Fruit fly (Drosophila melanogaster) whole organism, embryonic: ENCODE data around the gene CG7276.
A peak's percentile ranks its signal among the peaks of the same experiment; 100 is the strongest.

ENCODE experiments used
- Aef1 ChIP-seq: fragments of 200-800 bp; sonication (Bioruptor generic); IDR thresholded peaks from 3 replicates; pipeline ENCODE4 v1.3.6; 2022; ENCODE audit warnings: missing biosample characterization, missing genetic modification characterization
- Asciz ChIP-seq: fragments of 200-800 bp; sonication (Bioruptor generic); optimal IDR thresholded peaks from 2 replicates; lab custom pipeline; 2017; ENCODE audit warnings: missing biosample characterization, mild to moderate bottlenecking, missing genetic modification characterization, missing genetic modification reagents
- Awh ChIP-seq: fragments of 200-800 bp; sonication (Bioruptor generic); IDR thresholded peaks from 2 replicates; pipeline ENCODE4, ENCODE4 v1.3.6; 2022; ENCODE audit warnings: missing biosample characterization, missing genetic modification characterization
- BtbVII ChIP-seq: fragments of 200-800 bp; sonication (Bioruptor generic); optimal IDR thresholded peaks from 3 replicates; lab custom pipeline; 2017; ENCODE audit warnings: missing biosample characterization, mild to moderate bottlenecking, missing genetic modification characterization
- CG11085 ChIP-seq: fragments of 200-800 bp; sonication (Bioruptor generic); IDR thresholded peaks from 2 replicates; pipeline ENCODE4 v1.3.6; 2022; ENCODE audit warnings: missing biosample characterization, missing genetic modification characterization
- CG12071 ChIP-seq: fragments of 200-800 bp; sonication (Bioruptor generic); optimal IDR thresholded peaks from 3 replicates; lab custom pipeline; 2018; ENCODE audit warnings: missing biosample characterization, mild to moderate bottlenecking, missing genetic modification characterization
- CG12104 ChIP-seq: fragments of 200-800 bp; sonication (Bioruptor generic); optimal IDR thresholded peaks from 3 replicates; lab custom pipeline; 2016; ENCODE audit warnings: missing biosample characterization, missing genetic modification characterization
- CG12391 ChIP-seq: fragments of 200-800 bp; sonication (Bioruptor generic); optimal IDR thresholded peaks from 3 replicates; lab custom pipeline; 2018; ENCODE audit warnings: missing biosample characterization, mild to moderate bottlenecking, missing genetic modification characterization, moderate library complexity
- CG12942 ChIP-seq: fragments of 200-800 bp; sonication (Bioruptor generic); optimal IDR thresholded peaks from 3 replicates; lab custom pipeline; 2016; ENCODE audit warnings: missing biosample characterization, missing genetic modification characterization
- CG13624 ChIP-seq: fragments of 200-800 bp; sonication (Bioruptor generic); optimal IDR thresholded peaks from 2 replicates; lab custom pipeline; 2016; ENCODE audit warnings: missing biosample characterization, missing genetic modification characterization
- CG15011 ChIP-seq: fragments of 200-800 bp; sonication (Bioruptor generic); optimal IDR thresholded peaks from 3 replicates; lab custom pipeline; 2018; ENCODE audit warnings: missing biosample characterization, mild to moderate bottlenecking, missing genetic modification characterization
- CG17328 ChIP-seq: fragments of 200-800 bp; sonication (Bioruptor generic); IDR thresholded peaks from 2 replicates; pipeline ENCODE4 v1.3.6; 2022; ENCODE audit warnings: missing biosample characterization, missing genetic modification characterization
- CG18476 ChIP-seq: fragments of 200-800 bp; sonication (Bioruptor generic); optimal IDR thresholded peaks from 2 replicates; lab custom pipeline; 2016; ENCODE audit warnings: missing biosample characterization, mild to moderate bottlenecking, missing genetic modification characterization
- CG30020 ChIP-seq: fragments of 200-800 bp; optimal IDR thresholded peaks from 2 replicates; lab custom pipeline; 2019; ENCODE audit warnings: missing biosample characterization, mild to moderate bottlenecking, missing genetic modification characterization, moderate library complexity
- CG34376 ChIP-seq: fragments of 200-800 bp; sonication (Bioruptor generic); optimal IDR thresholded peaks from 2 replicates; lab custom pipeline; 2018; ENCODE audit warnings: missing biosample characterization, mild to moderate bottlenecking, missing genetic modification characterization
- CG4617 ChIP-seq: fragments of 200-800 bp; sonication (Bioruptor generic); optimal IDR thresholded peaks from 3 replicates; lab custom pipeline; 2016; ENCODE audit warnings: missing biosample characterization, missing genetic modification characterization, borderline replicate concordance
- CG6791 ChIP-seq: fragments of 200-800 bp; sonication (Bioruptor generic); IDR thresholded peaks from 3 replicates; pipeline ENCODE4 v1.3.6; 2022; ENCODE audit warnings: missing biosample characterization, missing genetic modification characterization; ENCODE audit not compliant: partially characterized antibody
- CG7556 ChIP-seq: fragments of 200-800 bp; sonication (Bioruptor generic); optimal IDR thresholded peaks from 2 replicates; lab custom pipeline; 2017; ENCODE audit warnings: missing biosample characterization, mild to moderate bottlenecking, missing genetic modification characterization
- CTCF ChIP-seq: fragments of 200-800 bp; sonication (Bioruptor generic); optimal IDR thresholded peaks from 2 replicates; lab custom pipeline; 2017; ENCODE audit warnings: missing biosample characterization, mild to moderate bottlenecking, missing genetic modification characterization, moderate library complexity
- CoRest ChIP-seq: fragments of 200-800 bp; sonication (Bioruptor generic); optimal IDR thresholded peaks from 3 replicates; lab custom pipeline; 2018; ENCODE audit warnings: missing biosample characterization, mild to moderate bottlenecking, missing genetic modification characterization, moderate library complexity
- Fer1 ChIP-seq: fragments of 200-800 bp; sonication (Bioruptor generic); optimal IDR thresholded peaks from 2 replicates; lab custom pipeline; 2017; ENCODE audit warnings: missing biosample characterization, mild to moderate bottlenecking, missing genetic modification characterization
- Fer3 ChIP-seq: fragments of 200-800 bp; sonication (Bioruptor generic); optimal IDR thresholded peaks from 2 replicates; lab custom pipeline; 2018; ENCODE audit warnings: missing biosample characterization, mild to moderate bottlenecking, missing genetic modification characterization, moderate library complexity
- HLH3B ChIP-seq: fragments of 200-800 bp; sonication (Bioruptor generic); IDR thresholded peaks from 2 replicates; pipeline ENCODE4 v1.3.6; 2022; ENCODE audit warnings: missing biosample characterization, missing genetic modification characterization
- HLH4C ChIP-seq: fragments of 200-800 bp; sonication (Bioruptor generic); IDR thresholded peaks from 3 replicates; pipeline ENCODE4 v1.3.6; 2022; ENCODE audit warnings: missing biosample characterization, missing genetic modification characterization; ENCODE audit not compliant: partially characterized antibody
- Hr3 ChIP-seq: fragments of 200-800 bp; sonication (Bioruptor generic); optimal IDR thresholded peaks from 3 replicates; lab custom pipeline; 2016; ENCODE audit warnings: missing biosample characterization, missing genetic modification characterization
- Lim3 ChIP-seq: fragments of 200-800 bp; sonication (Bioruptor generic); IDR thresholded peaks from 2 replicates; pipeline ENCODE4 v1.3.6; 2022; ENCODE audit warnings: missing biosample characterization, missing genetic modification characterization
- MBD-R2 ChIP-seq: fragments of 200-800 bp; sonication (Bioruptor generic); IDR thresholded peaks from 2 replicates; pipeline ENCODE4 v1.3.6; 2022; ENCODE audit warnings: missing biosample characterization, missing genetic modification characterization
- MTF-1 ChIP-seq: fragments of 200-800 bp; sonication (Bioruptor generic); optimal IDR thresholded peaks from 2 replicates; lab custom pipeline; 2018; ENCODE audit warnings: missing biosample characterization, mild to moderate bottlenecking, missing genetic modification characterization, borderline replicate concordance
- NK7.1 ChIP-seq: fragments of 200-800 bp; sonication (Bioruptor generic); optimal IDR thresholded peaks from 3 replicates; lab custom pipeline; 2016; ENCODE audit warnings: missing biosample characterization, missing genetic modification characterization
- Nf-YC ChIP-seq: fragments of 200-800 bp; optimal IDR thresholded peaks from 3 replicates; lab custom pipeline; 2019; ENCODE audit warnings: missing biosample characterization, mild to moderate bottlenecking, missing genetic modification characterization, moderate library complexity
- Optix ChIP-seq: fragments of 200-800 bp; sonication (Bioruptor generic); IDR thresholded peaks from 3 replicates; pipeline ENCODE4 v1.3.6; 2022; ENCODE audit warnings: missing biosample characterization, missing genetic modification characterization
- Rfx ChIP-seq: fragments of 200-800 bp; sonication (Bioruptor generic); IDR thresholded peaks from 2 replicates; pipeline ENCODE4 v1.3.6; 2022; ENCODE audit warnings: missing biosample characterization, missing genetic modification characterization
- Scr ChIP-seq: fragments of 200-800 bp; sonication (Bioruptor generic); IDR thresholded peaks from 2 replicates; pipeline ENCODE4 v1.3.6; 2022; ENCODE audit warnings: missing biosample characterization, missing genetic modification characterization; ENCODE audit not compliant: partially characterized antibody
- TFAM ChIP-seq: fragments of 200-800 bp; sonication (Bioruptor generic); optimal IDR thresholded peaks from 2 replicates; lab custom pipeline; 2017; ENCODE audit warnings: missing biosample characterization, missing genetic modification characterization, inconsistent platforms
- ara ChIP-seq: fragments of 200-800 bp; sonication (Bioruptor generic); IDR thresholded peaks from 2 replicates; pipeline ENCODE4 v1.3.6; 2022; ENCODE audit warnings: missing biosample characterization, missing genetic modification characterization
- cas ChIP-seq: fragments of 200-800 bp; sonication (Bioruptor generic); IDR thresholded peaks from 2 replicates; pipeline ENCODE4 v1.3.6; 2022; ENCODE audit warnings: missing biosample characterization, missing genetic modification characterization
- cg ChIP-seq: fragments of 200-800 bp; sonication (Bioruptor generic); optimal IDR thresholded peaks from 3 replicates; lab custom pipeline; 2019; ENCODE audit warnings: missing biosample characterization, mild to moderate bottlenecking, missing genetic modification characterization, moderate library complexity
- crc ChIP-seq: fragments of 200-800 bp; sonication (Bioruptor generic); optimal IDR thresholded peaks from 2 replicates; lab custom pipeline; 2016; ENCODE audit warnings: missing biosample characterization, missing genetic modification characterization
- crol ChIP-seq: fragments of 200-800 bp; sonication (Bioruptor generic); IDR thresholded peaks from 2 replicates; pipeline ENCODE4 v1.3.6; 2022; ENCODE audit warnings: missing biosample characterization, missing genetic modification characterization
- gce ChIP-seq: fragments of 200-800 bp; sonication (Bioruptor generic); IDR thresholded peaks from 3 replicates; pipeline ENCODE4 v1.3.6; 2022; ENCODE audit warnings: missing biosample characterization, missing genetic modification characterization
- gcm2 ChIP-seq: fragments of 200-800 bp; sonication (Bioruptor generic); optimal IDR thresholded peaks from 2 replicates; lab custom pipeline; 2016; ENCODE audit warnings: missing biosample characterization, missing genetic modification characterization
- gsb ChIP-seq: fragments of 200-800 bp; sonication (Bioruptor generic); IDR thresholded peaks from 2 replicates; pipeline ENCODE4 v1.3.6; 2022; ENCODE audit warnings: missing biosample characterization, missing genetic modification characterization
- jumu ChIP-seq: fragments of 200-800 bp; sonication (Bioruptor generic); optimal IDR thresholded peaks from 3 replicates; lab custom pipeline; 2016; ENCODE audit warnings: missing biosample characterization, missing genetic modification characterization
- lilli ChIP-seq: fragments of 200-800 bp; sonication (Bioruptor generic); optimal IDR thresholded peaks from 3 replicates; lab custom pipeline; 2016; ENCODE audit warnings: missing biosample characterization, missing genetic modification characterization
- mam ChIP-seq: fragments of 200-800 bp; sonication (Bioruptor generic); optimal IDR thresholded peaks from 3 replicates; lab custom pipeline; 2016; ENCODE audit warnings: missing biosample characterization, missing genetic modification characterization
- pb ChIP-seq: fragments of 200-800 bp; sonication (Bioruptor generic); optimal IDR thresholded peaks from 3 replicates; lab custom pipeline; 2016; ENCODE audit warnings: missing biosample characterization, missing genetic modification characterization
- sens ChIP-seq: fragments of 200-800 bp; sonication (Bioruptor generic); peaks from one replicate; lab custom pipeline; 2016; ENCODE audit warnings: missing biosample characterization, missing genetic modification characterization
- shn ChIP-seq: fragments of 200-800 bp; sonication (Bioruptor generic); optimal IDR thresholded peaks from 3 replicates; lab custom pipeline; 2016; ENCODE audit warnings: missing biosample characterization, missing genetic modification characterization
- tx ChIP-seq: fragments of 200-800 bp; sonication (Bioruptor generic); optimal IDR thresholded peaks from 2 replicates; lab custom pipeline; 2016; ENCODE audit warnings: missing biosample characterization, missing genetic modification characterization
- unpg ChIP-seq: fragments of 200-800 bp; sonication (Bioruptor generic); optimal IDR thresholded peaks from 3 replicates; lab custom pipeline; 2018; ENCODE audit warnings: missing biosample characterization, mild to moderate bottlenecking, missing genetic modification characterization, moderate library complexity
- wek ChIP-seq: fragments of 200-800 bp; sonication (Bioruptor generic); optimal IDR thresholded peaks from 3 replicates; lab custom pipeline; 2018; ENCODE audit warnings: missing biosample characterization, mild to moderate bottlenecking, missing genetic modification characterization, moderate library complexity
- zen2 ChIP-seq: fragments of 200-800 bp; sonication (Bioruptor generic); IDR thresholded peaks from 3 replicates; pipeline ENCODE4 v1.3.6; 2022; ENCODE audit warnings: missing biosample characterization, missing genetic modification characterization; ENCODE audit not compliant: partially characterized antibody
- zfh2 ChIP-seq: fragments of 200-800 bp; sonication (Bioruptor generic); optimal IDR thresholded peaks from 2 replicates; lab custom pipeline; 2016; ENCODE audit warnings: missing biosample characterization, missing genetic modification characterization

Gene CG7276

dm6 chr3L:15514405-15514804, 16.4 kb downstream of the CG7276 start (continued):
- TF ChIP-seq Asciz (GFP tag; lab: Kevin White, UChicago) (no peak), gsb (GFP tag; lab: Robert Waterston, UW) (no peak), TFAM (no peak), CG12391 (no peak), MBD-R2 (GFP tag; lab: Robert Waterston, UW) (no peak), CG15011 (GFP tag; lab: Kevin White, UChicago) (no peak), CG4617 (GFP tag; lab: Kevin White, UChicago) (no peak), mam (GFP tag; lab: Kevin White, UChicago) (no peak), CG12071 (GFP tag; lab: Kevin White, UChicago) (peak; percentile 23), CG34376 (peak; percentile 48), Aef1 (no peak), shn (GFP tag; lab: Kevin White, UChicago) (no peak), pb (GFP tag; lab: Kevin White, UChicago) (no peak), unpg (GFP tag; lab: Kevin White, UChicago) (no peak), HLH4C (GFP tag; lab: Robert Waterston, UW) (0 out of 3 replicates have a peak, but pooled peaks have one; percentile 7), CTCF (no peak), CG12942 (GFP tag; lab: Kevin White, UChicago) (no peak), Optix (GFP tag; lab: Robert Waterston, UW) (no peak), CG6791 (GFP tag; lab: Robert Waterston, UW) (no peak), Fer1 (GFP tag; lab: Kevin White, UChicago) (peak; percentile 12), CG30020 (tag; lab: Kevin White, UChicago) (no peak), Rfx (no peak), cg (GFP tag; lab: Kevin White, UChicago) (no peak), Nf-YC (tag; lab: Kevin White, UChicago) (no peak), gce (GFP tag; lab: Robert Waterston, UW) (no peak), zfh2 (GFP tag; lab: Kevin White, UChicago) (no peak), CoRest (no peak), Hr3 (GFP tag; lab: Kevin White, UChicago) (no peak), BtbVII (GFP tag; lab: Kevin White, UChicago) (no peak), CG18476 (GFP tag; lab: Kevin White, UChicago) (no peak), MTF-1 (GFP tag; lab: Kevin White, UChicago) (peak; percentile 13), NK7.1 (no peak), HLH3B (GFP tag; lab: Robert Waterston, UW) (no peak), crc (GFP tag; lab: Kevin White, UChicago) (no peak), zen2 (no peak; the same call in 2 of the 3 replicates), sens (peak; percentile 61), CG11085 (GFP tag; lab: Robert Waterston, UW) (no peak), ara (GFP tag; lab: Robert Waterston, UW) (no peak), CG12104 (GFP tag; lab: Kevin White, UChicago) (no peak), lilli (GFP tag; lab: Kevin White, UChicago) (no peak), cas (GFP tag; lab: Robert Waterston, UW) (no peak), jumu (GFP tag; lab: Kevin White, UChicago) (no peak), CG13624 (GFP tag; lab: Kevin White, UChicago) (no peak), Lim3 (GFP tag; lab: Robert Waterston, UW) (no peak), crol (GFP tag; lab: Robert Waterston, UW) (peak; percentile 98), Scr (GFP tag; lab: Robert Waterston, UW) (no peak), CG7556 (GFP tag; lab: Kevin White, UChicago) (peak; percentile 13), CG17328 (GFP tag; lab: Robert Waterston, UW) (no peak), Awh (no peak), gcm2 (GFP tag; lab: Kevin White, UChicago) (no peak), wek (peak; percentile 50), Fer3 (tag; lab: Kevin White, UChicago) (no peak), tx (no peak)
